Worm (Caenorhabditis elegans) whole organism, L1 larva: ENCODE results near the gene maph-9.

Experiments
- ceh-82 ChIP-seq, 3 experiments: fragments of 150-350 bp in 1 of 3; sonication (generic microtip) in 2 of 3; optimal IDR thresholded peaks; 2 replicates each; lab custom pipeline; 2014 to 2017; ENCODE audit warnings: missing biosample characterization in 3 of 3, missing genetic modification characterization in 3 of 3
- efl-1 ChIP-seq, 4 experiments: fragments of 150-350 bp; optimal IDR thresholded peaks in 3 of 4; peaks in 1 of 4; 1 replicate in 1 of 4; 2 replicates in 3 of 4; lab custom pipeline; 2014; ENCODE audit warnings: missing biosample characterization in 2 of 4, missing genetic modification characterization in 2 of 4, missing genetic modification reagents in 2 of 4
- mep-1 ChIP-seq: fragments of 150-350 bp; optimal IDR thresholded peaks from 2 replicates; lab custom pipeline; 2014; ENCODE audit warnings: missing biosample characterization, missing genetic modification characterization
- nhr-11 ChIP-seq: fragments of 150-350 bp; optimal IDR thresholded peaks from 2 replicates; lab custom pipeline; 2014; ENCODE audit warnings: missing biosample characterization, missing genetic modification characterization
- nhr-12 ChIP-seq: sonication (generic microtip); optimal IDR thresholded peaks from 2 replicates; lab custom pipeline; 2017; ENCODE audit warnings: missing biosample characterization, missing genetic modification characterization
- nhr-19 ChIP-seq: fragments of 200-800 bp; sonication (Bioruptor generic); conservative IDR thresholded peaks from 2 replicates; pipeline ENCODE4 v1.3.6; 2022; ENCODE audit warnings: missing genetic modification characterization, missing compliant biosample characterization
- nhr-84 ChIP-seq: sonication (generic microtip); optimal IDR thresholded peaks from 2 replicates; lab custom pipeline; 2017; ENCODE audit warnings: missing biosample characterization, missing genetic modification characterization
- nhr-85 ChIP-seq: sonication (generic microtip); peaks from one replicate; lab custom pipeline; 2016; ENCODE audit warnings: missing genetic modification characterization, inconsistent platforms, missing compliant biosample characterization
- snpc-4 ChIP-seq: fragments of 150-350 bp; optimal IDR thresholded peaks from 2 replicates; lab custom pipeline; 2014; ENCODE audit warnings: missing biosample characterization, missing genetic modification characterization
- unc-98 ChIP-seq: fragments of 200-800 bp; sonication (Bioruptor generic); IDR thresholded peaks from 2 replicates; pipeline ENCODE4 v1.3.6; 2022; ENCODE audit warnings: missing genetic modification characterization, missing compliant biosample characterization
- zag-1 ChIP-seq: fragments of 150-350 bp; optimal IDR thresholded peaks from 2 replicates; lab custom pipeline; 2014; ENCODE audit warnings: missing biosample characterization, missing genetic modification characterization
- ztf-11 ChIP-seq, 2 experiments: sonication (generic microtip); optimal IDR thresholded peaks; 2 replicates each; lab custom pipeline; 2016 to 2017; ENCODE audit warnings: missing genetic modification characterization in 2 of 2, missing biosample characterization in 1 of 2, missing compliant biosample characterization in 1 of 2

DNA sequence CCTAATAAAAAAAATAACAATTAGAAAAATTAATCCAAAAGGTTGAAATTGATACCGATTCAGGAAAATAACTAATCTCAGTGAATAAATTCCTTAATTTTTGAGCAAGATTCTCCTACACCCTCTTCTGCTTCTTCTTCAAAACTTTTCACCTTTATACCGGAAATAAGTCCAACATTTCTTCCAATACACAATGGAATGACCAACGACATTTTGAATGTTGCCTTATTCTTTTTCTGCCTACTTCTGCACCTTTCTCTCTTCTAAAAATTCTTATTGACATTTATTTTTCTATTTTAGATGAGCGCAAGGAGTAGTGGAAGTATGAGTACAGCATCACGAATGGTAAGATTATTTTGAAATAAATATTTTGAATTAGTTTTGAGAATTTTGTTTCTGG, 40.4 kb downstream of the maph-9 start, which contains the start of gene unc-8:
- TF ChIP-seq snpc-4 (tag; lab: Kevin White, UChicago) (no peak), ztf-11 (tag; optimal IDR thresholded peaks at IDR 0.05; lab: Kevin White, UChicago) (no peak), efl-1 (optimal IDR thresholded peaks at IDR 0.05; lab: Kevin White, UChicago) (no peak), efl-1 (GFP tag; optimal IDR thresholded peaks at IDR 0.05 in 1 of 2; lab: Kevin White, UChicago) (no peak), nhr-12 (tag; lab: Kevin White, UChicago) (no peak), zag-1 (tag; lab: Kevin White, UChicago) (no peak), nhr-85 (tag; lab: Kevin White, UChicago) (no peak), nhr-84 (tag; lab: Kevin White, UChicago) (no peak), nhr-19 (GFP tag; lab: Robert Waterston, UW) (no peak), nhr-11 (tag; lab: Kevin White, UChicago) (no peak), mep-1 (tag; lab: Kevin White, UChicago) (no peak), unc-98 (GFP tag; lab: Robert Waterston, UW) (no peak), ceh-82 (tag; optimal IDR thresholded peaks at IDR 0.05; lab: Kevin White, UChicago) (no peak)
